Worm (Caenorhabditis elegans): Measurements from ENCODE around the gene M01E10.3.

DNA sequence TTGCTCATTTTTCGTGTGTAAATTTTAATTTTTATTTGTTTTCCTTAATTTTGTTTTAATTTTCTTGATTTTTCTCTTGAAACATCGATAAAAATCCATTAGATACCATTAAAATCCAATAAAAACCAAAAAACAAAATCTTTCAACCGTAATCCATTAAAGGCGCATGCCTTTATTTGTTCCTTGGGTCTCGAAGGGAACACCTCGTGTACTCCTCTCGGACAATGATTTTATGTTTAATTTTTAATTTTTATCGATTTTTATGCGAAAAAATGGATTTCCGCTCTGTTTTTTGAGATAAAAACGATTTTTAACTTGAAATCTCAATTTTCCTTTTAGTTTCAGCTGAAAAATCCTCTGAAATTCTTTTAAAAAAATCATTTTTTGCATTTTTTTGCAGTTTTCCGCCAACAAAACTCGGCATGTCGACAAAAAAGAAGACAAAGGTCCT lies 47.9 kb upstream of the M01E10.3 start, which contains the start of gene ppk-2:
- TF ChIP-seq snpc-4 (tag; optimal IDR thresholded peaks at IDR 0.05), result no peak
- TF ChIP-seq nhr-237 (tag; optimal IDR thresholded peaks at IDR 0.05), result no peak
- TF ChIP-seq sem-2 (GFP tag; optimal IDR thresholded peaks at IDR 0.05), result no peak
- TF ChIP-seq nhr-76 (tag; optimal IDR thresholded peaks at IDR 0.05), result no peak
- no peak for TF ChIP-seq nhr-12 (tag; optimal IDR thresholded peaks at IDR 0.05)
- TF ChIP-seq ceh-43 (GFP tag; optimal IDR thresholded peaks at IDR 0.05), result no peak
- no peak for TF ChIP-seq pha-4 (tag; optimal IDR thresholded peaks at IDR 0.05)
- no peak for TF ChIP-seq bed-3 (GFP tag; optimal IDR thresholded peaks at IDR 0.05)
- TF ChIP-seq ham-2 (GFP tag; optimal IDR thresholded peaks at IDR 0.05), result no peak
- no peak for TF ChIP-seq mep-1 (tag; optimal IDR thresholded peaks at IDR 0.05)
- TF ChIP-seq drap-1 (GFP tag; optimal IDR thresholded peaks at IDR 0.05), result no peak
- TF ChIP-seq mls-2 (tag; optimal IDR thresholded peaks at IDR 0.05), result no peak

Data from whole organism, mixed stage, embryonic.